Worm (Caenorhabditis elegans) whole organism, L3 larva: ENCODE measurements around the gene cebp-1.
"Not testable (repeated sequence)": the region's sequence is repeated elsewhere in the genome, so short reads cannot be mapped to it uniquely, and the experiment has no call there.

ENCODE experiments used
- R02D3.7 ChIP-seq: fragments of 150-350 bp; optimal IDR thresholded peaks from 2 replicates; lab custom pipeline; 2014; ENCODE audit warnings: missing biosample characterization, missing genetic modification characterization
- ZK546.5 ChIP-seq: sonication (generic microtip); optimal IDR thresholded peaks from 2 replicates; lab custom pipeline; 2017; ENCODE audit warnings: missing biosample characterization, missing genetic modification characterization
- aly-2 ChIP-seq: fragments of 150-350 bp; optimal IDR thresholded peaks from 2 replicates; lab custom pipeline; 2014; ENCODE audit warnings: missing biosample characterization, missing genetic modification characterization
- ama-1 ChIP-seq: fragments of 150-350 bp; optimal IDR thresholded peaks from 2 replicates; lab custom pipeline; 2018
- ceh-16 ChIP-seq: sonication (generic microtip); optimal IDR thresholded peaks from 2 replicates; lab custom pipeline; 2017; ENCODE audit warnings: missing biosample characterization, missing genetic modification characterization
- ceh-28 ChIP-seq: fragments of 150-350 bp; optimal IDR thresholded peaks from 2 replicates; lab custom pipeline; 2014; ENCODE audit warnings: missing biosample characterization, missing genetic modification reagents, missing genetic modification characterization
- ceh-82 ChIP-seq: fragments of 150-350 bp; optimal IDR thresholded peaks from 2 replicates; lab custom pipeline; 2014; ENCODE audit warnings: missing biosample characterization, missing genetic modification characterization
- ceh-9 ChIP-seq: sonication (generic microtip); optimal IDR thresholded peaks from 2 replicates; lab custom pipeline; 2018; ENCODE audit warnings: missing biosample characterization, missing genetic modification characterization
- daf-12 ChIP-seq: fragments of 150-350 bp; optimal IDR thresholded peaks from 2 replicates; lab custom pipeline; 2014; ENCODE audit warnings: missing biosample characterization, missing genetic modification reagents, missing genetic modification characterization
- elt-2 ChIP-seq: sonication (generic microtip); optimal IDR thresholded peaks from 2 replicates; lab custom pipeline; 2016; ENCODE audit warnings: missing genetic modification reagents, mild to moderate bottlenecking, missing genetic modification characterization, missing compliant biosample characterization
- elt-3 ChIP-seq, 3 experiments: fragments of 150-350 bp in 1 of 3; sonication (generic microtip) in 2 of 3; optimal IDR thresholded peaks; 2 replicates in 2 of 3; 4 replicates in 1 of 3; lab custom pipeline; 2014 to 2017; ENCODE audit warnings: missing biosample characterization in 3 of 3, missing genetic modification characterization in 3 of 3
- eor-1 ChIP-seq, 2 experiments: fragments of 150-350 bp; optimal IDR thresholded peaks; 2 replicates each; lab custom pipeline; 2014 to 2018; ENCODE audit warnings: missing biosample characterization in 2 of 2, missing genetic modification characterization in 2 of 2
- fkh-10 ChIP-seq: sonication (generic microtip); optimal IDR thresholded peaks from 2 replicates; lab custom pipeline; 2017; ENCODE audit warnings: missing biosample characterization, missing genetic modification reagents, missing genetic modification characterization
- fkh-2 ChIP-seq: fragments of 150-350 bp; optimal IDR thresholded peaks from 2 replicates; lab custom pipeline; 2014; ENCODE audit warnings: missing biosample characterization, missing genetic modification reagents, missing genetic modification characterization
- hmg-11 ChIP-seq: sonication (generic microtip); optimal IDR thresholded peaks from 2 replicates; lab custom pipeline; 2016; ENCODE audit warnings: missing genetic modification characterization, missing compliant biosample characterization
- jun-1 ChIP-seq: fragments of 150-350 bp; optimal IDR thresholded peaks from 2 replicates; lab custom pipeline; 2014; ENCODE audit warnings: missing biosample characterization, missing genetic modification reagents, missing genetic modification characterization
- lin-15B ChIP-seq: fragments of 150-350 bp; optimal IDR thresholded peaks from 2 replicates; lab custom pipeline; 2014; ENCODE audit warnings: missing biosample characterization, missing genetic modification characterization
- lin-39 ChIP-seq: fragments of 150-350 bp; optimal IDR thresholded peaks from 2 replicates; lab custom pipeline; 2018; ENCODE audit warnings: missing biosample characterization, missing genetic modification reagents, missing genetic modification characterization
- lsy-12 ChIP-seq: sonication (generic microtip); optimal IDR thresholded peaks from 2 replicates; lab custom pipeline; 2016; ENCODE audit warnings: mild to moderate bottlenecking, missing genetic modification characterization, missing compliant biosample characterization
- mdl-1 ChIP-seq: fragments of 150-350 bp; optimal IDR thresholded peaks from 2 replicates; lab custom pipeline; 2014; ENCODE audit warnings: missing biosample characterization, missing genetic modification characterization
- mml-1 ChIP-seq: fragments of 150-350 bp; sonication (generic microtip); optimal IDR thresholded peaks from 3 replicates; lab custom pipeline; 2014; ENCODE audit warnings: missing biosample characterization, missing genetic modification characterization
- nfya-1 ChIP-seq: sonication (generic microtip); optimal IDR thresholded peaks from 2 replicates; lab custom pipeline; 2017; ENCODE audit warnings: missing genetic modification characterization, mild to moderate bottlenecking, missing compliant biosample characterization, antibody characterized with exemption, moderate library complexity; ENCODE audit not compliant: insufficient read depth
- nhr-11 ChIP-seq: fragments of 150-350 bp; optimal IDR thresholded peaks from 2 replicates; lab custom pipeline; 2014; ENCODE audit warnings: missing biosample characterization, missing genetic modification characterization
- nhr-23 ChIP-seq: fragments of 150-350 bp; optimal IDR thresholded peaks from 2 replicates; lab custom pipeline; 2014; ENCODE audit warnings: missing biosample characterization, missing genetic modification reagents, missing genetic modification characterization
- nhr-25 ChIP-seq: sonication (generic microtip); optimal IDR thresholded peaks from 2 replicates; lab custom pipeline; 2017; ENCODE audit warnings: missing biosample characterization, missing genetic modification characterization
- nhr-43 ChIP-seq: sonication (generic microtip); optimal IDR thresholded peaks from 2 replicates; lab custom pipeline; 2016; ENCODE audit warnings: mild to moderate bottlenecking, missing genetic modification characterization, missing compliant biosample characterization; ENCODE audit not compliant: poor library complexity, severe bottlenecking
- nhr-76 ChIP-seq: fragments of 150-350 bp; sonication (generic microtip); optimal IDR thresholded peaks from 5 replicates; lab custom pipeline; 2014; ENCODE audit warnings: missing biosample characterization, missing genetic modification characterization
- sea-2 ChIP-seq: fragments of 150-350 bp; sonication (generic microtip); optimal IDR thresholded peaks from 4 replicates; lab custom pipeline; 2014; ENCODE audit warnings: missing biosample characterization, missing genetic modification reagents, missing genetic modification characterization
- skn-1 ChIP-seq: fragments of 150-350 bp; optimal IDR thresholded peaks from 2 replicates; lab custom pipeline; 2014; ENCODE audit warnings: missing biosample characterization, missing genetic modification characterization
- snpc-4 ChIP-seq: fragments of 150-350 bp; optimal IDR thresholded peaks from 2 replicates; lab custom pipeline; 2014; ENCODE audit warnings: missing biosample characterization, missing genetic modification characterization
- tbx-2 ChIP-seq: sonication (generic microtip); optimal IDR thresholded peaks from 2 replicates; lab custom pipeline; 2016; ENCODE audit warnings: mild to moderate bottlenecking, missing genetic modification characterization, missing compliant biosample characterization
- unc-39 ChIP-seq: sonication (generic microtip); optimal IDR thresholded peaks from 4 replicates; lab custom pipeline; 2017; ENCODE audit warnings: missing biosample characterization, missing genetic modification characterization
- ztf-11 ChIP-seq: fragments of 150-350 bp; optimal IDR thresholded peaks from 2 replicates; lab custom pipeline; 2014; ENCODE audit warnings: missing biosample characterization, missing genetic modification characterization

The cebp-1 gene

DNA sequence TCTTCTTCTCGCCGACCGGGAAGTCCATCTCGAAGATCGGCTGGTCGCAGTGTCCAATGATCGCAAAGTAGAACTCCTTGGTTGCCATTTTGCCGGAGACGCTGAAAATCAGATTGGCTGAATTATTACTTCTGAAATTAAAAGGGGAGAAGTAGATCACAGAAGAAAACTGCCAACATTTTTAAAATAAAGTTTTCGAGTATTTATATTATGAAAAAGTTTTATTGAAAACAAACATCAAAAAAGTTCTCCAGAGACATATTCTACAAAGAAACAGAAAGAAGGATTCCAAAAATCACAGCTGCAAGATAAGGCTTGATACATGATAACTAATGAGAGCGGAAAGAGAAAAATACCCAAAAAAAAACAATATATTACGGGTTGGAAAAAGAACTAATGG, 13.5 kb downstream of the cebp-1 start, which contains the start of gene sedl-1:
Gene sedl-1, minus strand, starts transcription at position 101 of the 400 bp plus-strand sequence.
- TF ChIP-seq ztf-11 (tag; lab: Kevin White, UChicago): no peak
- no peak for TF ChIP-seq tbx-2 (tag; lab: Kevin White, UChicago)
- no peak for TF ChIP-seq R02D3.7
- no peak for TF ChIP-seq nhr-25 (tag; lab: Kevin White, UChicago)
- TF ChIP-seq lin-39 (tag; lab: Kevin White, UChicago): no peak
- TF ChIP-seq ceh-9 (tag; lab: Kevin White, UChicago): no peak
- TF ChIP-seq aly-2: no peak
- no peak for TF ChIP-seq nhr-76 (tag; lab: Kevin White, UChicago)
- TF ChIP-seq elt-3 (tag; optimal IDR thresholded peaks at IDR 0.05; lab: Kevin White, UChicago): no peak
- TF ChIP-seq daf-12 (tag; lab: Kevin White, UChicago): no peak
- no peak for TF ChIP-seq ceh-82
- no peak for TF ChIP-seq elt-2 (tag; lab: Kevin White, UChicago)
- no peak for TF ChIP-seq lin-15B (tag; lab: Kevin White, UChicago)
- TF ChIP-seq, all 47 proteins: peak for 0

DNA sequence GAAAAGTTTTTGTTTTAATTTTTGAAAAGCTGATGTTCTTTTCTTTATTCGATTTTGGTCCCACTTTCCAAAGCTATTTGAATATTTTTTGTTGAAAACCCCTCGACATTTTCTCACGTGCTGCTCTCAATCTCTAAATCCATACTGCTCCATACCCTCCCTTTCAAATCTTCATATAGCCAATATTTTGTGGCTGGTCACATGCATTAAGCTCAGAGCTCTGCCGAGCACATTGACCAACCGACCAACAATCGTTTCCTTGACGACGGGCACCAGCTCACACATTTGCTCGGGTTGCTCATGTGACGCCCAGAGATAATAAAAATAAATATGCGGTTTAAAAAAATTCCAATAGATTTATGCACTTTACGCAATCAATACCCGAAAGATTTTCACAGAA, 14.7 kb downstream of the cebp-1 start:
- TF ChIP-seq skn-1 (tag; lab: Kevin White, UChicago) (no peak), lsy-12 (tag; lab: Kevin White, UChicago) (no peak), R02D3.7 (no peak), lin-15B (tag; lab: Kevin White, UChicago) (no peak), nhr-23 (tag; lab: Kevin White, UChicago) (no peak), eor-1 (tag; optimal IDR thresholded peaks at IDR 0.05; lab: Kevin White, UChicago) (no peak), mdl-1 (tag; lab: Kevin White, UChicago) (peak; percentile 7), ceh-16 (tag; lab: Kevin White, UChicago) (no peak), ceh-9 (tag; lab: Kevin White, UChicago) (no peak), fkh-2 (tag; lab: Kevin White, UChicago) (no peak), fkh-10 (GFP tag; lab: Kevin White, UChicago) (peak; percentile 16), nhr-25 (tag; lab: Kevin White, UChicago) (no peak), elt-2 (tag; lab: Kevin White, UChicago) (no peak), ceh-82 (no peak), snpc-4 (tag; lab: Kevin White, UChicago) (no peak), nhr-11 (tag; lab: Kevin White, UChicago) (no peak), mml-1 (tag; lab: Kevin White, UChicago) (no peak), aly-2 (no peak), nfya-1 (tag; lab: Kevin White, UChicago) (no peak), unc-39 (no peak), ceh-28 (peak; percentile 7), jun-1 (tag; lab: Kevin White, UChicago) (no peak)

ce11 chrX:1437097-1437496, 16.6 kb downstream of the cebp-1 start:
- TF ChIP-seq ceh-28 (peak; percentile 20), fkh-10 (GFP tag; lab: Kevin White, UChicago) (no peak), snpc-4 (tag; lab: Kevin White, UChicago) (peak; percentile 28), hmg-11 (tag; lab: Kevin White, UChicago) (peak; percentile 45), lin-39 (tag; lab: Kevin White, UChicago) (peak; percentile 19)

- TF ChIP-seq sea-2 (GFP tag; lab: Kevin White, UChicago); nhr-76 (tag; lab: Kevin White, UChicago); jun-1 (tag; lab: Kevin White, UChicago): not testable (repeated sequence)
Observed at ce11 chrX:1430707-1431106, 23.0 kb downstream of the cebp-1 start, which contains the start of gene F19G12.1. Gene F19G12.1 (plus strand): TSS chrX:1431007.

DNA sequence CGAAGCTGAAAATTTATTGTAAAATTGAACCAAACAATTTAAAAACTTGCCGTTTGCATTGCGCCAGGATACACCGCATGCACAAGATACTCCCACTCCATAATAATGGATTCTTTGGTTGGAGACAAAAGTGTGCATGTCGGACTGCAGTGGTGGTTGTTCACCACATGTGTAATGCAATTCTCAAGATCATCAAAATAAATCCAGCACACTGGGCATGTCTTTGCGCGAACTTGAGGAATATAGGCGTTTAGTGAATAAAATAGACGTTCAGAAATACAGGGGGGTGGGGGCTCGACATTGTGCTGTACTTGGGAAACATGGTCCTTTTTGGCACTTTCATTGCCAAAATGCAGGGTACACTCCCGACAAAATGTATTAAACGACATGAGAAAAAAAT, 27.2 kb downstream of the cebp-1 start, which contains the start of gene F19G12.11:
Gene F19G12.11, minus strand, starts transcription at position 101 of the 400 bp plus-strand sequence.
- TF ChIP-seq ama-1 (lab: Kevin White, UChicago) (no peak), R02D3.7 (no peak), nfya-1 (tag; lab: Kevin White, UChicago) (no peak), ZK546.5 (tag; lab: Kevin White, UChicago) (no peak), nhr-43 (no peak)
